Fruit fly (Drosophila melanogaster) whole organism, wandering third instar larva: ENCODE measurements around the gene Tusp.

Experiments used
- Abd-B ChIP-seq: fragments of >200 bp; optimal IDR thresholded peaks from 2 replicates; lab custom pipeline; 2017; ENCODE audit warnings: missing biosample characterization, missing genetic modification characterization
- Hr83 ChIP-seq: fragments of 200-300 bp; sonication (Bioruptor generic); optimal IDR thresholded peaks from 2 replicates; lab custom pipeline; 2016; ENCODE audit warnings: missing biosample characterization, mild to moderate bottlenecking, missing genetic modification characterization, moderate library complexity; ENCODE audit not compliant: poor library complexity, severe bottlenecking
- OdsH ChIP-seq: fragments of 200-800 bp; sonication (Bioruptor generic); optimal IDR thresholded peaks from 2 replicates; lab custom pipeline; 2016; ENCODE audit warnings: missing biosample characterization, mild to moderate bottlenecking, missing genetic modification characterization
- ey ChIP-seq: fragments of 200-800 bp; sonication (Bioruptor generic); optimal IDR thresholded peaks from 2 replicates; lab custom pipeline; 2016; ENCODE audit warnings: missing biosample characterization, missing genetic modification characterization
- h ChIP-seq: fragments of 200-800 bp; sonication (Bioruptor generic); optimal IDR thresholded peaks from 3 replicates; lab custom pipeline; 2016; ENCODE audit warnings: missing biosample characterization, mild to moderate bottlenecking, missing genetic modification characterization
- jim ChIP-seq: fragments of 175-275, 200-325 bp; sonication (Bioruptor generic); optimal IDR thresholded peaks from 2 replicates; lab custom pipeline; 2016; ENCODE audit warnings: missing biosample characterization, mild to moderate bottlenecking, missing genetic modification characterization
- lola ChIP-seq: fragments of >200 bp; optimal IDR thresholded peaks from 2 replicates; lab custom pipeline; 2017; ENCODE audit warnings: missing biosample characterization, missing genetic modification characterization
- psq ChIP-seq: fragments of 200-800 bp; sonication (Bioruptor generic); optimal IDR thresholded peaks from 3 replicates; lab custom pipeline; 2017; ENCODE audit warnings: missing biosample characterization, mild to moderate bottlenecking, missing genetic modification characterization, moderate library complexity

DNA sequence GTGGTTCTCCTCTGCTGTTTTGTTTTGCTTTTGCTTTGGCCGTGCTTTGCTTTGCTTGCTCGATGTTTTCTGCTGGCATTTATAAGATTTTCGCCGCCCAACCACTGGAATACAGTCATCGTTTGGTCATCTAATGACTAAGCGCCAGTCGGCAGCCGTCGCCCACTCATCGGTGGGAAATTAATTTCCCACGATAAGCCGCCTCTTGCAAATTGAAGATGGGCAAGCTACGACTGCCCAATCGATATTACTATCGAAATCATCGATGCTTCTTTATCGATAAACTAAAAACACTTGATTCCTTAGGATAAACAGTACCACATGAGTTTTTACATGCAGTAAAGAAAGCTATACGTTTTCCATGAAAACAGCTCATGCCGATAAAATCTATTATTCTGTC, 37.0 kb upstream of the Tusp start:
- TF ChIP-seq psq (GFP tag; lab: Kevin White, UChicago) (no peak), lola (GFP tag; lab: Kevin White, UChicago) (no peak), Abd-B (GFP tag; lab: Kevin White, UChicago) (no peak), h (GFP tag; lab: Kevin White, UChicago) (no peak), OdsH (GFP tag; lab: Kevin White, UChicago) (no peak), jim (GFP tag; lab: Kevin White, UChicago) (no peak), Hr83 (GFP tag; lab: Kevin White, UChicago) (no peak), ey (no peak)
